Worm (Caenorhabditis elegans) whole organism, L2 larva: ENCODE measurements around the gene glb-28.
A peak's percentile ranks its signal among the peaks of the same experiment; 100 is the strongest.

Source experiments
- C34F6.9 ChIP-seq: fragments of 150-350 bp; optimal IDR thresholded peaks from 2 replicates; lab custom pipeline; 2014; ENCODE audit warnings: missing biosample characterization, missing genetic modification characterization
- F13H6.1 ChIP-seq: sonication (generic microtip); optimal IDR thresholded peaks from 2 replicates; lab custom pipeline; 2016; ENCODE audit warnings: missing genetic modification characterization, missing compliant biosample characterization
- R02D3.7 ChIP-seq: fragments of 150-350 bp; optimal IDR thresholded peaks from 2 replicates; lab custom pipeline; 2014; ENCODE audit warnings: missing biosample characterization, missing genetic modification characterization
- Y55F3AM.14 ChIP-seq: fragments of 200-800 bp; sonication (Bioruptor generic); optimal IDR thresholded peaks from 2 replicates; lab custom pipeline; 2018; ENCODE audit warnings: mild to moderate bottlenecking, missing genetic modification characterization, missing compliant biosample characterization
- ZK546.5 ChIP-seq: sonication (generic microtip); optimal IDR thresholded peaks from 2 replicates; lab custom pipeline; 2017; ENCODE audit warnings: missing biosample characterization, missing genetic modification characterization
- alr-1 ChIP-seq: fragments of 150-350 bp; optimal IDR thresholded peaks from 2 replicates; lab custom pipeline; 2014; ENCODE audit warnings: missing biosample characterization, missing genetic modification characterization
- aly-2 ChIP-seq: fragments of 150-350 bp; optimal IDR thresholded peaks from 2 replicates; lab custom pipeline; 2014; ENCODE audit warnings: missing biosample characterization, missing genetic modification characterization
- ama-1 ChIP-seq: fragments of 150-350 bp; optimal IDR thresholded peaks from 2 replicates; lab custom pipeline; 2018; ENCODE audit warnings: inconsistent platforms
- blmp-1 ChIP-seq: sonication (generic microtip); optimal IDR thresholded peaks from 2 replicates; lab custom pipeline; 2017; ENCODE audit warnings: missing genetic modification characterization, mild to moderate bottlenecking, missing compliant biosample characterization, antibody characterized with exemption, moderate library complexity; ENCODE audit not compliant: insufficient read depth
- ceh-82 ChIP-seq: fragments of 150-350 bp; optimal IDR thresholded peaks from 2 replicates; lab custom pipeline; 2014; ENCODE audit warnings: missing biosample characterization, missing genetic modification characterization
- dmd-4 ChIP-seq: sonication (generic microtip); optimal IDR thresholded peaks from 2 replicates; lab custom pipeline; 2017; ENCODE audit warnings: missing biosample characterization, missing genetic modification characterization
- elt-1 ChIP-seq: fragments of 150-350 bp; optimal IDR thresholded peaks from 2 replicates; lab custom pipeline; 2014; ENCODE audit warnings: missing biosample characterization, missing genetic modification characterization
- fos-1 ChIP-seq: fragments of 150-350 bp; optimal IDR thresholded peaks from 2 replicates; lab custom pipeline; 2014; ENCODE audit warnings: missing biosample characterization, missing genetic modification characterization
- lin-11 ChIP-seq: fragments of 150-350 bp; sonication (generic microtip); optimal IDR thresholded peaks from 2 replicates; lab custom pipeline; 2014; ENCODE audit warnings: missing biosample characterization, missing genetic modification characterization, inconsistent platforms, mixed read lengths
- lin-13 ChIP-seq: fragments of 150-350 bp; optimal IDR thresholded peaks from 2 replicates; lab custom pipeline; 2014; ENCODE audit warnings: missing biosample characterization, missing genetic modification reagents, missing genetic modification characterization
- lin-39 ChIP-seq: fragments of 150-350 bp; optimal IDR thresholded peaks from 2 replicates; lab custom pipeline; 2014; ENCODE audit warnings: missing biosample characterization, missing genetic modification reagents, missing genetic modification characterization
- lsy-2 ChIP-seq, 2 experiments: fragments of 150-350 bp in 1 of 2; sonication (generic microtip) in 1 of 2; optimal IDR thresholded peaks; 2 replicates each; lab custom pipeline; 2014 to 2017; ENCODE audit warnings: missing biosample characterization in 2 of 2, missing genetic modification characterization in 2 of 2
- mab-5 ChIP-seq: fragments of 150-350 bp; optimal IDR thresholded peaks from 2 replicates; lab custom pipeline; 2014; ENCODE audit warnings: missing biosample characterization, missing genetic modification characterization
- mbf-1 ChIP-seq: sonication (generic microtip); optimal IDR thresholded peaks from 2 replicates; lab custom pipeline; 2017; ENCODE audit warnings: missing biosample characterization, missing genetic modification characterization
- mdl-1 ChIP-seq, 2 experiments: fragments of 150-350 bp in 1 of 2; sonication (generic microtip) in 1 of 2; optimal IDR thresholded peaks; 2 replicates each; lab custom pipeline; 2017; ENCODE audit warnings: missing biosample characterization in 2 of 2, missing genetic modification characterization in 2 of 2
- nhr-10 ChIP-seq: sonication (generic microtip); optimal IDR thresholded peaks from 2 replicates; lab custom pipeline; 2017; ENCODE audit warnings: missing biosample characterization, missing genetic modification characterization
- nhr-11 ChIP-seq: fragments of 150-350 bp; optimal IDR thresholded peaks from 2 replicates; lab custom pipeline; 2014; ENCODE audit warnings: missing biosample characterization, missing genetic modification characterization
- nhr-12 ChIP-seq: fragments of 150-350 bp; optimal IDR thresholded peaks from 2 replicates; lab custom pipeline; 2014; ENCODE audit warnings: missing biosample characterization, missing genetic modification characterization
- nhr-129 ChIP-seq: fragments of 150-350 bp; optimal IDR thresholded peaks from 2 replicates; lab custom pipeline; 2014; ENCODE audit warnings: missing biosample characterization, missing genetic modification characterization
- nhr-21 ChIP-seq: fragments of 150-350 bp; optimal IDR thresholded peaks from 2 replicates; lab custom pipeline; 2014; ENCODE audit warnings: missing biosample characterization, missing genetic modification characterization
- nhr-23 ChIP-seq: fragments of 150-350 bp; optimal IDR thresholded peaks from 2 replicates; lab custom pipeline; 2014; ENCODE audit warnings: missing biosample characterization, missing genetic modification reagents, missing genetic modification characterization
- nhr-237 ChIP-seq: fragments of 150-350 bp; optimal IDR thresholded peaks from 2 replicates; lab custom pipeline; 2014; ENCODE audit warnings: missing biosample characterization, missing genetic modification characterization
- nhr-6 ChIP-seq: fragments of 150-350 bp; optimal IDR thresholded peaks from 2 replicates; lab custom pipeline; 2014; ENCODE audit warnings: missing biosample characterization, missing genetic modification characterization
- nhr-77 ChIP-seq: fragments of 150-350 bp; optimal IDR thresholded peaks from 2 replicates; lab custom pipeline; 2014; ENCODE audit warnings: missing biosample characterization, missing genetic modification characterization
- peb-1 ChIP-seq: fragments of 150-350 bp; optimal IDR thresholded peaks from 2 replicates; lab custom pipeline; 2014; ENCODE audit warnings: missing biosample characterization, missing genetic modification characterization
- sem-4 ChIP-seq: fragments of 150-350 bp; optimal IDR thresholded peaks from 2 replicates; lab custom pipeline; 2014; ENCODE audit warnings: missing biosample characterization, missing genetic modification reagents, missing genetic modification characterization
- skn-1 ChIP-seq: sonication (generic microtip); optimal IDR thresholded peaks from 2 replicates; lab custom pipeline; 2017; ENCODE audit warnings: missing biosample characterization, missing genetic modification characterization
- sma-3 ChIP-seq: sonication (generic microtip); optimal IDR thresholded peaks from 2 replicates; lab custom pipeline; 2016; ENCODE audit warnings: missing genetic modification reagents, missing genetic modification characterization, missing compliant biosample characterization
- sma-9 ChIP-seq, 2 experiments: fragments of 150-350 bp in 1 of 2; sonication (generic microtip) in 1 of 2; optimal IDR thresholded peaks; 2 replicates each; lab custom pipeline; 2014 to 2016; ENCODE audit warnings: missing genetic modification characterization in 2 of 2, mild to moderate bottlenecking in 1 of 2, missing biosample characterization in 1 of 2, missing compliant biosample characterization in 1 of 2, missing genetic modification reagents in 1 of 2, moderate library complexity in 1 of 2
- snpc-4 ChIP-seq: fragments of 150-350 bp; optimal IDR thresholded peaks from 2 replicates; lab custom pipeline; 2014; ENCODE audit warnings: missing biosample characterization, missing genetic modification characterization
- unc-39 ChIP-seq: fragments of 150-350 bp; optimal IDR thresholded peaks from 2 replicates; lab custom pipeline; 2014; ENCODE audit warnings: missing biosample characterization, missing genetic modification characterization
- unc-55 ChIP-seq: fragments of 150-350 bp; sonication (generic microtip); optimal IDR thresholded peaks from 3 replicates; lab custom pipeline; 2014; ENCODE audit warnings: missing biosample characterization, missing genetic modification reagents, missing genetic modification characterization
- unc-62 ChIP-seq: fragments of 150-350 bp; optimal IDR thresholded peaks from 2 replicates; lab custom pipeline; 2014; ENCODE audit warnings: missing biosample characterization, missing genetic modification reagents, missing genetic modification characterization
- zag-1 ChIP-seq: fragments of 150-350 bp; optimal IDR thresholded peaks from 2 replicates; lab custom pipeline; 2014; ENCODE audit warnings: missing biosample characterization, missing genetic modification characterization
- ztf-11 ChIP-seq: sonication (generic microtip); optimal IDR thresholded peaks from 2 replicates; lab custom pipeline; 2017; ENCODE audit warnings: missing biosample characterization, missing genetic modification characterization
- ztf-4 ChIP-seq: fragments of 150-350 bp; optimal IDR thresholded peaks from 2 replicates; lab custom pipeline; 2014; ENCODE audit warnings: missing biosample characterization, missing genetic modification characterization

The glb-28 gene

DNA sequence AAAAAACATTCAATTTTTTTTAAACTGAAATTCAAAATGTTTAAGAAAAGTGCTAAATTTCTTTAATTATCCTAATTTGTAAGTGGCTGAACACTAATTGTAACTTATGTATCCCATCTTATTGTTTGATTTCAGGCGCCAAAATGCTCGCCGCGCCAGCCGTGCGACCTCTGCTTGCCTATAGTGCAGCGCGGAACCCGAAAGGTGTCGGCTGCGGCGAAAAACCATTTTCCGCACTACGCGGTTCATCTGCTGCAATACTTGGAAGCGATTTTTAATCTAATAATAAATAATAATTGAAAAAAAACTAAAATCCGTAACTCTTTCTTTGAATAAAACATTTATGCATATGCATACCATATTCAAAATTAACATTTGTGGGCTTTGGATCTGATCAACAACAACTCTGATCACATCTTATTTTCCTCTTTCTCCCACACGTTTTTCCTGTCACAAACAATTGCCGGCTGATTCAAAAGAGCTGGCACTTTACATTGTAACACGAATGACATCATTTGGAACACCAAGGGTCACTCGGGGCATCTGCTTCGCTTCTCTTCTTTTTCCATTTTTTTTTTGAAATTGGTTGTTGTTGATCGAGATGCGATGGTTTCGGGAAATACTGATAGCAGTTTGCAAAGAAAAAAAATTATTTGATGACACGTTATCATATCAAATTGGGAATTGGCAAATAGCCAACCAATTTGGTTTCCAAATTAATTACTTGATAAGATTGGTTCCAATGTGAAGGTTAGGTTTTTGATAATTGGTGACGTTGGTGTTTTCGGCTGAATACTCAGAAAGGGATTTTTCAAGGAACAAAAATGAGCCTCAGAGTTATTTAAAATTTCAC is 28.5 kb upstream of the glb-28 start (continued):
- no peak for TF ChIP-seq R02D3.7
- no peak for TF ChIP-seq unc-55 (GFP tag; lab: Kevin White, UChicago)
- peak; percentile 93 for TF ChIP-seq snpc-4

DNA sequence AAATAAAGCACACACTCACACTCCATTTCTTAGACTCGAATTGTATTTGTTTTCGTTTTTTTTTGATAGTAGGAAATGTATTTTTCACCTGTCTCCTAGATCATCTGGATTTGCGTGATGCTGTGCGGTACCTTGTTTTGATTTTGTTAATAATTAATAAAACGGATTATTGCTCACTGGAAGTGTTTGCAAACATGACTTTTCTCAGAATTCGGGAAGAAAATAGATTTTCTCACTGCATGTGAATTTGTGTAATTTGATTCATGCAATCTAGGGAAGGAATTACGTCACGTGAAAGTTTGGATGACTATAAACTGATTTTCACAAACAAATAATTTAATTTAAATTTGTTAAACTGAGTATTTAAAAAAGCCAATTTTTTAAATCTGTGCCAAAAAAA is 26.9 kb upstream of the glb-28 start:
- TF ChIP-seq sma-9 (GFP tag; optimal IDR thresholded peaks at IDR 0.05; lab: Kevin White, UChicago) (peak; percentile 46), sma-9 (tag; optimal IDR thresholded peaks at IDR 0.05; lab: Kevin White, UChicago) (no peak), sma-3 (GFP tag; lab: Kevin White, UChicago) (peak; percentile 37), elt-1 (no peak), nhr-237 (tag; lab: Kevin White, UChicago) (peak; percentile 11), C34F6.9 (tag; lab: Kevin White, UChicago) (peak; percentile 39), Y55F3AM.14 (GFP tag; lab: Kevin White, UChicago) (no peak), lsy-2 (tag; optimal IDR thresholded peaks at IDR 0.05; lab: Kevin White, UChicago) (peak in 1 of 2 experiments; percentile 48), lin-13 (GFP tag; lab: Kevin White, UChicago) (peak; percentile 18), ztf-4 (tag; lab: Kevin White, UChicago) (no peak), nhr-21 (tag; lab: Kevin White, UChicago) (peak; percentile 37)

DNA sequence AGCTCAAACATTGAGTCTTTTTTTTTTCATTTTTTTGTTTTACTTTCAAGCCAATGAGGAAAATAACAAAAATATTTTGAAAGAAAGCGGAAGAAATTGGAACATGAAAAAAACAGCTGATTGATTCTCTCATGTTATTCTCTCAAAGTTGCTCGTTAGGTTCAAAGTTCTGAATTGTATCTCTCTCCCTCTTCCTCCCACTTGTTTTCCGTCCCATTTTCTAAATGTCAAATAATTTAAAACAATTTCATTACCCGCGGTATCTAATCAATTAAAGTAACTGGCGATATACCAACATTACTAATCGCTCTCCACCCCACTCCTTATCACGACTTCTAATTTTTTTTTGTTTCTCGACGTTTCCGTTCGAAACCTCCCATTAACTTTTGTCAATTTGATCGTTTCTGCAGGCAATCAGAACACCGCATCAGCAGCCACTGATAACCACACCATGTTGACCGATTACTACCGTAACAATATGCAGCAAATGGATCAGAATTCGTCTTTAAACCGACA is 25.8 kb upstream of the glb-28 start:
- peak; percentile 10 for TF ChIP-seq sem-4 (tag; lab: Kevin White, UChicago)
- peak; percentile 5 for TF ChIP-seq nhr-21 (tag; lab: Kevin White, UChicago)
- peak; percentile 6 for TF ChIP-seq sma-3 (GFP tag; lab: Kevin White, UChicago)
- no peak for TF ChIP-seq ZK546.5
- peak; percentile 64 for TF ChIP-seq sma-9 (GFP tag; optimal IDR thresholded peaks at IDR 0.05; lab: Kevin White, UChicago)
- TF ChIP-seq sma-9 (tag; optimal IDR thresholded peaks at IDR 0.05; lab: Kevin White, UChicago), result no peak
- TF ChIP-seq mab-5, result no peak

DNA sequence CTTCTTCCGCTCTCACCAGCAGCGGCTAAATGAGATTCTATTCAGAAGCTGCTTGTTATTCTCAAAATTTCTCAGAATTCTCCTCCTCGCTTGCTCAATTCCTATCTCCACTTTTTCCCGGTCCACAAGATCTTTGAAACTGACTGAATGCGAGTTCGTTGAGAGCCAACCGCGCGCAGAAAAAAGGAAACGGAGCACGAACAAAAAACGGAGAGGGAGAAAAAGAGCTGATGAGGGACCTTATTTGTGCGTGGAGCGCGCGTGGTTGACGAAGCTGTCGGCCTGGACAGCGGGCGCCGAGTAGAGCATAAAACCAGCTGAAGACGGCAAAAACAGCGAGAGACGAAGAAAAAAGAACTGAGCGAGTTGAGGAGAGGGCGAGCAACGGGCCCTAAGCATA is 25.0 kb upstream of the glb-28 start:
- TF ChIP-seq zag-1 (tag; lab: Kevin White, UChicago) (peak; percentile 52), mab-5 (no peak), sma-3 (GFP tag; lab: Kevin White, UChicago) (no peak), dmd-4 (no peak), lsy-2 (tag; optimal IDR thresholded peaks at IDR 0.05; lab: Kevin White, UChicago) (peak in 1 of 2 experiments; percentile 23), ceh-82 (tag; lab: Kevin White, UChicago) (no peak), R02D3.7 (no peak), nhr-11 (tag; lab: Kevin White, UChicago) (no peak), aly-2 (tag; lab: Kevin White, UChicago) (no peak), Y55F3AM.14 (GFP tag; lab: Kevin White, UChicago) (peak; percentile 37), sma-9 (GFP tag; optimal IDR thresholded peaks at IDR 0.05; lab: Kevin White, UChicago) (no peak), sma-9 (tag; optimal IDR thresholded peaks at IDR 0.05; lab: Kevin White, UChicago) (no peak), mdl-1 (tag; optimal IDR thresholded peaks at IDR 0.05; lab: Kevin White, UChicago) (peak; percentile 49 to 59), unc-62 (GFP tag; lab: Kevin White, UChicago) (no peak), lin-11 (tag; lab: Kevin White, UChicago) (peak; percentile 20), ztf-4 (tag; lab: Kevin White, UChicago) (no peak), ZK546.5 (no peak), nhr-77 (tag; lab: Kevin White, UChicago) (no peak), peb-1 (tag; lab: Kevin White, UChicago) (no peak), nhr-237 (tag; lab: Kevin White, UChicago) (no peak), nhr-23 (tag; lab: Kevin White, UChicago) (no peak), alr-1 (no peak), nhr-10 (tag; lab: Kevin White, UChicago) (no peak), fos-1 (tag; lab: Kevin White, UChicago) (no peak), blmp-1 (no peak), nhr-21 (tag; lab: Kevin White, UChicago) (no peak), ztf-11 (tag; lab: Kevin White, UChicago) (no peak), F13H6.1 (peak; percentile 57), C34F6.9 (tag; lab: Kevin White, UChicago) (peak; percentile 12), sem-4 (tag; lab: Kevin White, UChicago) (peak; percentile 35), nhr-129 (peak; percentile 31), unc-55 (GFP tag; lab: Kevin White, UChicago) (peak; percentile 10), mbf-1 (no peak), unc-39 (tag; lab: Kevin White, UChicago) (no peak), nhr-6 (tag; lab: Kevin White, UChicago) (no peak), nhr-12 (tag; lab: Kevin White, UChicago) (no peak), snpc-4 (peak; percentile 11), skn-1 (tag; lab: Kevin White, UChicago) (no peak), ama-1 (lab: Kevin White, UChicago) (no peak), lin-39 (tag; lab: Kevin White, UChicago) (no peak), elt-1 (no peak)
